Fruit fly (Drosophila melanogaster): ENCODE results near the gene CG7840.

CG7840 gene

DNA sequence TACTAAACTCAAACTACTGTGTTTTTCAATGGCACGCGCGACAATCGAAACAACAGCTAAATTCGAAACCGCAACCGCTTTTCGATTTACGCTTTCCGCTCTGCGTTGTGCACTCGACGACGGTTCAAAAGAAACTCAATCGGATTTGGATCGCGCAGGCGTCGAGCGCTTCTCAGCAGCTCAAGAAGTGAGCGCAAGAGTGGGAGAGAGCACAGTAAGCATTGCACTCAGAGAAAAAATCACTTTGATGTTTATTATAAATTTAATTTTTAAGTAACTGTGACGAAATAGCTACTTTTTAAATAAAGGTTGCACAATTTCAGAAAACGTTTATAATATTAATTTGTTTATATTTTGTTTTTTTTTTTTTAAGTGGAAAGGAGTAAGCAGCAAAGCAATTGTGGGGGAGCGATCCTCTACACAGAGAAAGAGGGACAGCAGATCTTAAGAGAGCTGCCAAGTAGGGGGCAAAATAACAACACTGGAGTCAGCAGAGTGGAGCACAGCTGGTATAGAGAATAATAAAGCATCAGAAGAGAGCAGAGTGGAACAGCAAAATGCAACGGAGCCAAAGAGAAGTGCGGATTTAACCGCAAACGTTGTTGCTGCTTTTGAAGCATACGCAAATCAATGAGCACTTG is 27.7 kb upstream of the CG7840 start (continued):
- TF ChIP-seq CG18011 (GFP tag; optimal IDR thresholded peaks at IDR 0.05) (peak; percentile 85), B-H1 (GFP tag; IDR thresholded peaks at IDR 0.05) (peak; percentile 97), ap (GFP tag; IDR thresholded peaks at IDR 0.05) (peak; percentile 99), Spps (tag; optimal IDR thresholded peaks at IDR 0.05) (peak; percentile 99), tna (GFP tag; IDR thresholded peaks at IDR 0.05; ENCODE audit: partially characterized antibody) (no peak; the same call in 1 of the 2 replicates), Ssrp (tag; optimal IDR thresholded peaks at IDR 0.05) (peak; percentile 98), CG12769 (tag; optimal IDR thresholded peaks at IDR 0.05) (peak; percentile 87), yki (optimal IDR thresholded peaks at IDR 0.05) (peak; percentile 6), dimm (GFP tag; IDR thresholded peaks at IDR 0.05) (peak; percentile 97), Ravus (GFP tag; IDR thresholded peaks at IDR 0.05) (peak; percentile 92), Hand (GFP tag; optimal IDR thresholded peaks at IDR 0.05) (peak; percentile 90), CG9932 (GFP tag; IDR thresholded peaks at IDR 0.05) (peak; percentile 93), zf30C (GFP tag; optimal IDR thresholded peaks at IDR 0.05) (peak; percentile 98), CG17802 (tag; optimal IDR thresholded peaks at IDR 0.05) (peak; percentile 87), MBD-R2 (GFP tag; IDR thresholded peaks at IDR 0.05) (peak; percentile 90), CG42726 (GFP tag; IDR thresholded peaks at IDR 0.05; ENCODE audit: partially characterized antibody) (0 out of 2 replicates have a peak, but pooled peaks have one; percentile 16), CG15601 (tag; optimal IDR thresholded peaks at IDR 0.05) (peak; percentile 98), lab (GFP tag; optimal IDR thresholded peaks at IDR 0.05) (peak; percentile 98), Fer2 (tag; optimal IDR thresholded peaks at IDR 0.05) (peak; percentile 86), E2f2 (GFP tag; IDR thresholded peaks at IDR 0.05) (peak; percentile 89), ara (GFP tag; IDR thresholded peaks at IDR 0.05) (peak; percentile 99), CG17328 (GFP tag; IDR thresholded peaks at IDR 0.05) (peak; percentile 100), h (optimal IDR thresholded peaks at IDR 0.05) (no peak), Antp (GFP tag; optimal IDR thresholded peaks at IDR 0.05) (peak; percentile 58), CG2202 (tag; optimal IDR thresholded peaks at IDR 0.05) (peak; percentile 98), pho (GFP tag; optimal IDR thresholded peaks at IDR 0.05) (peak; percentile 82), CG31365 (tag; optimal IDR thresholded peaks at IDR 0.05) (peak; percentile 73), fu2 (GFP tag; optimal IDR thresholded peaks at IDR 0.05) (peak; percentile 72), hkb (optimal IDR thresholded peaks at IDR 0.05) (peak; percentile 63), hkb (GFP tag; IDR thresholded peaks at IDR 0.05) (peak; percentile 99), Ada2b (GFP tag; IDR thresholded peaks at IDR 0.05) (peak; percentile 98), CG10654 (GFP tag; optimal IDR thresholded peaks at IDR 0.05) (peak; percentile 97), bcd (GFP tag; optimal IDR thresholded peaks at IDR 0.05) (peak; percentile 97), CG11247 (GFP tag; IDR thresholded peaks at IDR 0.05) (peak; percentile 98), psq (GFP tag; optimal IDR thresholded peaks at IDR 0.05) (peak; percentile 93), Fer3 (tag; optimal IDR thresholded peaks at IDR 0.05) (peak; percentile 96), CG2875 (GFP tag; optimal IDR thresholded peaks at IDR 0.05) (peak; percentile 99), scrt (GFP tag; optimal IDR thresholded peaks at IDR 0.05) (peak; percentile 92), CG12744 (GFP tag; optimal IDR thresholded peaks at IDR 0.05) (peak; percentile 93), sob (GFP tag; IDR thresholded peaks at IDR 0.05) (peak; percentile 99), CG4820 (GFP tag; optimal IDR thresholded peaks at IDR 0.05) (peak; percentile 98), CG10979 (tag; optimal IDR thresholded peaks at IDR 0.05) (peak; percentile 99), maf-S (GFP tag; optimal IDR thresholded peaks at IDR 0.05) (peak; percentile 86), Adf1 (GFP tag; IDR thresholded peaks at IDR 0.05) (peak; percentile 79), CG9727 (GFP tag; optimal IDR thresholded peaks at IDR 0.05) (peak; percentile 99), CG9609 (GFP tag; optimal IDR thresholded peaks at IDR 0.05) (peak; percentile 72), CG10274 (GFP tag; optimal IDR thresholded peaks at IDR 0.05) (peak; percentile 89), chinmo (GFP tag; IDR thresholded peaks at IDR 0.05; ENCODE audit: partially characterized antibody) (0 out of 4 replicates have a peak, but pooled peaks have one; percentile 51), nmo (GFP tag; optimal IDR thresholded peaks at IDR 0.05) (peak; percentile 98), grn (GFP tag; optimal IDR thresholded peaks at IDR 0.05) (peak; percentile 86), Nf-YA (GFP tag; IDR thresholded peaks at IDR 0.05) (peak; percentile 96)

Measured in whole organism, embryonic.